Fruit fly (Drosophila melanogaster) whole organism, embryonic: Measurements from ENCODE around the gene alpha-Man-IIb.

ENCODE experiments used
- Aef1 ChIP-seq: fragments of 200-800 bp; sonication (Bioruptor generic); IDR thresholded peaks from 3 replicates; pipeline ENCODE4 v1.3.6; 2022; ENCODE audit warnings: missing biosample characterization, missing genetic modification characterization
- Atf3 ChIP-seq: fragments of 200-800 bp; sonication (Bioruptor generic); optimal IDR thresholded peaks from 3 replicates; lab custom pipeline; 2016; ENCODE audit warnings: missing biosample characterization, missing genetic modification characterization
- Blimp-1 ChIP-seq: fragments of 200-800 bp; sonication (Bioruptor generic); optimal IDR thresholded peaks from 3 replicates; lab custom pipeline; 2018; ENCODE audit warnings: missing biosample characterization, missing genetic modification characterization, mild to moderate bottlenecking, moderate library complexity, missing genetic modification reagents
- CG10565 ChIP-seq: fragments of 200-800 bp; sonication (Bioruptor generic); optimal IDR thresholded peaks from 3 replicates; lab custom pipeline; 2016; ENCODE audit warnings: missing biosample characterization, mild to moderate bottlenecking, missing genetic modification characterization
- CG11504 ChIP-seq: fragments of 200-800 bp; sonication (Bioruptor generic); optimal IDR thresholded peaks from 3 replicates; lab custom pipeline; 2019; ENCODE audit warnings: missing biosample characterization, mild to moderate bottlenecking, missing genetic modification characterization, moderate library complexity
- CG12104 ChIP-seq: fragments of 200-800 bp; sonication (Bioruptor generic); optimal IDR thresholded peaks from 3 replicates; lab custom pipeline; 2016; ENCODE audit warnings: missing biosample characterization, missing genetic modification characterization
- CG12155 ChIP-seq: fragments of 200-800 bp; sonication (Bioruptor generic); optimal IDR thresholded peaks from 3 replicates; lab custom pipeline; 2016; ENCODE audit warnings: missing biosample characterization, missing genetic modification characterization
- CG12744 ChIP-seq: fragments of 200-800 bp; sonication (Bioruptor generic); optimal IDR thresholded peaks from 2 replicates; lab custom pipeline; 2016; ENCODE audit warnings: missing biosample characterization, missing genetic modification characterization
- CG12942 ChIP-seq: fragments of 200-800 bp; sonication (Bioruptor generic); optimal IDR thresholded peaks from 3 replicates; lab custom pipeline; 2016; ENCODE audit warnings: missing biosample characterization, missing genetic modification characterization
- CG14667 ChIP-seq: fragments of 200-800 bp; sonication (Bioruptor generic); IDR thresholded peaks from 2 replicates; pipeline ENCODE4 v1.3.6; 2022; ENCODE audit warnings: missing biosample characterization, missing genetic modification characterization
- CG15269 ChIP-seq: fragments of 200-800 bp; sonication (Bioruptor generic); optimal IDR thresholded peaks from 2 replicates; lab custom pipeline; 2018; ENCODE audit warnings: missing biosample characterization, mild to moderate bottlenecking, missing genetic modification characterization, moderate library complexity
- CG17186 ChIP-seq: fragments of 200-800 bp; sonication (Bioruptor generic); optimal IDR thresholded peaks from 3 replicates; lab custom pipeline; 2017; ENCODE audit warnings: missing biosample characterization, missing genetic modification reagents, missing genetic modification characterization
- CG18476 ChIP-seq: fragments of 200-800 bp; sonication (Bioruptor generic); optimal IDR thresholded peaks from 2 replicates; lab custom pipeline; 2016; ENCODE audit warnings: missing biosample characterization, mild to moderate bottlenecking, missing genetic modification characterization
- CG3065 ChIP-seq: fragments of 200-800 bp; sonication (Bioruptor generic); optimal IDR thresholded peaks from 2 replicates; lab custom pipeline; 2016; ENCODE audit warnings: missing biosample characterization, missing genetic modification characterization
- CG31365 ChIP-seq: fragments of 200-800 bp; sonication (Bioruptor generic); optimal IDR thresholded peaks from 2 replicates; lab custom pipeline; 2018; ENCODE audit warnings: missing biosample characterization, mild to moderate bottlenecking, missing genetic modification characterization
- CG32772 ChIP-seq: fragments of 200-800 bp; sonication (Bioruptor generic); IDR thresholded peaks from 2 replicates; pipeline ENCODE4 v1.3.6; 2022; ENCODE audit warnings: missing biosample characterization, missing genetic modification characterization
- CG6654 ChIP-seq: fragments of 200-800 bp; sonication (Bioruptor generic); optimal IDR thresholded peaks from 2 replicates; lab custom pipeline; 2017; ENCODE audit warnings: missing biosample characterization, mild to moderate bottlenecking, missing genetic modification characterization
- CG6689 ChIP-seq: fragments of 200-800 bp; sonication (Bioruptor generic); IDR thresholded peaks from 2 replicates; pipeline ENCODE4 v1.3.6; 2022; ENCODE audit warnings: missing biosample characterization, missing genetic modification characterization
- CG7357 ChIP-seq: fragments of 200-800 bp; sonication (Bioruptor generic); IDR thresholded peaks from 3 replicates; pipeline ENCODE4 v1.3.6; 2022; ENCODE audit warnings: missing biosample characterization, missing genetic modification characterization
- CG7928 ChIP-seq: fragments of 200-800 bp; sonication (Bioruptor generic); optimal IDR thresholded peaks from 2 replicates; lab custom pipeline; 2017; ENCODE audit warnings: missing biosample characterization, mild to moderate bottlenecking, missing genetic modification characterization
- CG8765 ChIP-seq: fragments of 200-800 bp; sonication (Bioruptor generic); IDR thresholded peaks from 2 replicates; pipeline ENCODE4 v1.3.6; 2022; ENCODE audit warnings: missing biosample characterization, missing genetic modification characterization
- CG8944 ChIP-seq: fragments of 200-800 bp; sonication (Bioruptor generic); optimal IDR thresholded peaks from 3 replicates; lab custom pipeline; 2016; ENCODE audit warnings: missing biosample characterization, missing genetic modification characterization
- Chrac-16 ChIP-seq: fragments of 200-800 bp; sonication (Bioruptor generic); optimal IDR thresholded peaks from 3 replicates; lab custom pipeline; 2016; ENCODE audit warnings: missing biosample characterization, missing genetic modification characterization
- Dfd ChIP-seq, 2 experiments: fragments of >200 bp; optimal IDR thresholded peaks; 2 replicates each; lab custom pipeline; 2017; ENCODE audit warnings: missing biosample characterization in 2 of 2, missing genetic modification characterization in 2 of 2
- Dll ChIP-seq: fragments of 200-800 bp; sonication (Bioruptor generic); IDR thresholded peaks from 4 replicates; pipeline ENCODE4 v1.3.6; 2022; ENCODE audit warnings: missing biosample characterization, missing genetic modification characterization; ENCODE audit not compliant: partially characterized antibody
- ERR ChIP-seq: fragments of 200-800 bp; sonication (Bioruptor generic); optimal IDR thresholded peaks from 2 replicates; lab custom pipeline; 2016; ENCODE audit warnings: missing biosample characterization, missing genetic modification characterization
- HmgD ChIP-seq: fragments of 200-800 bp; sonication (Bioruptor generic); optimal IDR thresholded peaks from 3 replicates; lab custom pipeline; 2016; ENCODE audit warnings: missing biosample characterization, missing genetic modification characterization
- Mes4 ChIP-seq: fragments of 200-800 bp; sonication (Bioruptor generic); optimal IDR thresholded peaks from 2 replicates; lab custom pipeline; 2016; ENCODE audit warnings: missing biosample characterization, missing genetic modification characterization
- NFAT ChIP-seq: fragments of 200-800 bp; sonication (Bioruptor generic); IDR thresholded peaks from 2 replicates; pipeline ENCODE4 v1.3.6; 2022; ENCODE audit warnings: missing biosample characterization, missing genetic modification characterization
- Rfx ChIP-seq: fragments of 200-800 bp; sonication (Bioruptor generic); IDR thresholded peaks from 2 replicates; pipeline ENCODE4 v1.3.6; 2022; ENCODE audit warnings: missing biosample characterization, missing genetic modification characterization
- Vsx1 ChIP-seq: fragments of 200-800 bp; sonication (Bioruptor generic); optimal IDR thresholded peaks from 2 replicates; lab custom pipeline; 2017; ENCODE audit warnings: missing biosample characterization, mild to moderate bottlenecking, missing genetic modification characterization, missing genetic modification reagents
- ara ChIP-seq: fragments of 200-800 bp; sonication (Bioruptor generic); IDR thresholded peaks from 2 replicates; pipeline ENCODE4 v1.3.6; 2022; ENCODE audit warnings: missing biosample characterization, missing genetic modification characterization
- ash1 ChIP-seq: fragments of 200-800 bp; sonication (Bioruptor generic); optimal IDR thresholded peaks from 2 replicates; lab custom pipeline; 2018; ENCODE audit warnings: missing biosample characterization, mild to moderate bottlenecking, missing genetic modification characterization
- bab2 ChIP-seq: fragments of 200-800 bp; sonication (Bioruptor generic); optimal IDR thresholded peaks from 2 replicates; lab custom pipeline; 2016; ENCODE audit warnings: missing biosample characterization, missing genetic modification characterization
- bowl ChIP-seq: fragments of 200-800 bp; sonication (Bioruptor generic); IDR thresholded peaks from 2 replicates; pipeline ENCODE4 v1.3.6; 2022; ENCODE audit warnings: missing biosample characterization, missing genetic modification characterization
- br ChIP-seq: fragments of >200 bp; optimal IDR thresholded peaks from 2 replicates; lab custom pipeline; 2017
- dmrt11E ChIP-seq: fragments of 200-800 bp; sonication (Bioruptor generic); optimal IDR thresholded peaks from 3 replicates; lab custom pipeline; 2018; ENCODE audit warnings: missing biosample characterization, mild to moderate bottlenecking, missing genetic modification characterization, moderate library complexity
- gce ChIP-seq: fragments of 200-800 bp; sonication (Bioruptor generic); IDR thresholded peaks from 3 replicates; pipeline ENCODE4 v1.3.6; 2022; ENCODE audit warnings: missing biosample characterization, missing genetic modification characterization
- hth ChIP-seq: fragments of >200 bp; optimal IDR thresholded peaks from 2 replicates; lab custom pipeline; 2017; ENCODE audit warnings: inconsistent platforms
- ind ChIP-seq: fragments of 200-800 bp; sonication (Bioruptor generic); optimal IDR thresholded peaks from 3 replicates; lab custom pipeline; 2016; ENCODE audit warnings: missing biosample characterization, missing genetic modification characterization
- lbe ChIP-seq: fragments of 200-800 bp; sonication (Bioruptor generic); optimal IDR thresholded peaks from 2 replicates; lab custom pipeline; 2016; ENCODE audit warnings: missing biosample characterization, mild to moderate bottlenecking, missing genetic modification characterization
- oc ChIP-seq: fragments of 200-800 bp; sonication (Bioruptor generic); optimal IDR thresholded peaks from 2 replicates; lab custom pipeline; 2018; ENCODE audit warnings: missing biosample characterization, mild to moderate bottlenecking, missing genetic modification characterization, moderate library complexity
- pzg ChIP-seq: fragments of 200-800 bp; sonication (Bioruptor generic); optimal IDR thresholded peaks from 3 replicates; lab custom pipeline; 2018; ENCODE audit warnings: missing biosample characterization, mild to moderate bottlenecking, missing genetic modification characterization, moderate library complexity
- row ChIP-seq: fragments of 200-800 bp; sonication (Bioruptor generic); IDR thresholded peaks from 3 replicates; pipeline ENCODE4 v1.3.6; 2022; ENCODE audit warnings: missing biosample characterization, missing genetic modification characterization
- scrt ChIP-seq: fragments of 200-800 bp; sonication (Bioruptor generic); optimal IDR thresholded peaks from 2 replicates; lab custom pipeline; 2018; ENCODE audit warnings: missing biosample characterization, mild to moderate bottlenecking, missing genetic modification characterization, moderate library complexity
- wek ChIP-seq: fragments of 200-800 bp; sonication (Bioruptor generic); optimal IDR thresholded peaks from 3 replicates; lab custom pipeline; 2018; ENCODE audit warnings: missing biosample characterization, mild to moderate bottlenecking, missing genetic modification characterization, moderate library complexity
- yki ChIP-seq: fragments of >200 bp; optimal IDR thresholded peaks from 3 replicates; lab custom pipeline; 2018

The alpha-Man-IIb gene

dm6 chr3R:15768900-15769299, 35.1 kb upstream of the alpha-Man-IIb start:
- TF ChIP-seq CG7357 (no peak), Dfd (GFP tag; optimal IDR thresholded peaks at IDR 0.05; lab: Kevin White, UChicago) (peak in 1 of 2 experiments; percentile 58)

dm6 chr3R:15774128-15774527, 29.9 kb upstream of the alpha-Man-IIb start, which contains the start of gene Ttc26:
TSS of gene Ttc26 (plus strand) at chr3R:15774416.
- TF ChIP-seq gce (no peak), hth (no peak), CG11504 (tag; lab: Kevin White, UChicago) (no peak), scrt (peak; percentile 71), CG31365 (peak; percentile 53), Rfx (GFP tag; lab: Robert Waterston, UW) (peak; percentile 61; the same call in 1 of the 2 replicates), Atf3 (GFP tag; lab: Kevin White, UChicago) (no peak)
- TF ChIP-seq, all 482 proteins: peak for 3

- TF ChIP-seq CG12104 (GFP tag; lab: Kevin White, UChicago), result no peak
- no peak for TF ChIP-seq CG17186 (GFP tag; lab: Kevin White, UChicago)
- TF ChIP-seq CG6689 (GFP tag; lab: Robert Waterston, UW), result no peak
- TF ChIP-seq bowl (GFP tag; lab: Robert Waterston, UW), result no peak
- TF ChIP-seq Chrac-16 (GFP tag; lab: Kevin White, UChicago), result no peak
- TF ChIP-seq HmgD (GFP tag; lab: Kevin White, UChicago), result no peak
Measured at dm6 chr3R:15775242-15775641, 28.8 kb upstream of the alpha-Man-IIb start, which contains the start of gene CG45207. TSS of gene CG45207 (minus strand) at chr3R:15775342.

dm6 chr3R:15779505-15779904, 24.5 kb upstream of the alpha-Man-IIb start, which contains the start of gene CG5614:
TSS of gene CG5614 (plus strand) at chr3R:15779805.
- TF ChIP-seq CG12744 (GFP tag; lab: Kevin White, UChicago) (no peak), Atf3 (GFP tag; lab: Kevin White, UChicago) (no peak), ERR (GFP tag; lab: Kevin White, UChicago) (no peak), Blimp-1 (GFP tag; lab: Kevin White, UChicago) (no peak), CG14667 (no peak), Vsx1 (GFP tag; lab: Kevin White, UChicago) (no peak), CG7928 (no peak), CG32772 (no peak), CG8944 (GFP tag; lab: Kevin White, UChicago) (no peak), yki (lab: Kevin White, UChicago) (no peak), CG18476 (GFP tag; lab: Kevin White, UChicago) (no peak), oc (tag; lab: Kevin White, UChicago) (no peak), bab2 (GFP tag; lab: Kevin White, UChicago) (no peak), br (lab: Kevin White, UChicago) (no peak), ara (GFP tag; lab: Robert Waterston, UW) (no peak), Dll (GFP tag; lab: Robert Waterston, UW) (no peak), CG12942 (GFP tag; lab: Kevin White, UChicago) (no peak), NFAT (GFP tag; lab: Robert Waterston, UW) (no peak), row (GFP tag; lab: Robert Waterston, UW) (no peak), Aef1 (GFP tag; lab: Robert Waterston, UW) (no peak)

DNA sequence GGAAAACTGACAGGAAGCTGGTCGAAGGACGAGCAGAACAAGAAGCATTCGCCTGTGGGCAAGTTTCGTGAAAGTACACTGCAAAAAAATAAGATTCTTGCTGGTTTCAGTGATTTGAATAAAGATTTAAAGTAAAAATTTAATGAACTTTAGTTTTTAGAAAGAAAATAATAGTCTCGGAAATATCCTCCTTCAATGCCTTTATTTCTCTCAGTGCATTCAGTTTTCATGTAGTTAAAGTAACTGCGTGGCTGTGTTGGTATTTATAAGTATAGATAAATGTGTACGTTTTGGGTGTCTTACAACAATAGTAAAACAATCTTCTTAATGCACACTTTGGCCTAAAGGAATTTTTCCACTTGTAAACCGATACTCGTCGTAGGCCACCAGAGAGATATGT, 19.8 kb upstream of the alpha-Man-IIb start:
- TF ChIP-seq CG8765, result no peak
- TF ChIP-seq ind (GFP tag; lab: Kevin White, UChicago), result no peak
- TF ChIP-seq CG8944 (GFP tag; lab: Kevin White, UChicago), result no peak
- no peak for TF ChIP-seq Mes4 (GFP tag; lab: Kevin White, UChicago)
- no peak for TF ChIP-seq CG12155
- no peak for TF ChIP-seq dmrt11E (tag; lab: Kevin White, UChicago)
- TF ChIP-seq CG6654 (GFP tag; lab: Kevin White, UChicago), result no peak
- no peak for TF ChIP-seq ash1
- TF ChIP-seq CG10565 (GFP tag; lab: Kevin White, UChicago), result no peak
- TF ChIP-seq CG15269 (tag; lab: Kevin White, UChicago), result no peak
- no peak for TF ChIP-seq CG3065 (GFP tag; lab: Kevin White, UChicago)
- no peak for TF ChIP-seq wek
- TF ChIP-seq CG12104 (GFP tag; lab: Kevin White, UChicago), result no peak
- TF ChIP-seq lbe (GFP tag; lab: Kevin White, UChicago), result no peak
- no peak for TF ChIP-seq pzg (GFP tag; lab: Kevin White, UChicago)
